Fruit fly (Drosophila melanogaster): Measurements from ENCODE around the gene CG33287.

DNA sequence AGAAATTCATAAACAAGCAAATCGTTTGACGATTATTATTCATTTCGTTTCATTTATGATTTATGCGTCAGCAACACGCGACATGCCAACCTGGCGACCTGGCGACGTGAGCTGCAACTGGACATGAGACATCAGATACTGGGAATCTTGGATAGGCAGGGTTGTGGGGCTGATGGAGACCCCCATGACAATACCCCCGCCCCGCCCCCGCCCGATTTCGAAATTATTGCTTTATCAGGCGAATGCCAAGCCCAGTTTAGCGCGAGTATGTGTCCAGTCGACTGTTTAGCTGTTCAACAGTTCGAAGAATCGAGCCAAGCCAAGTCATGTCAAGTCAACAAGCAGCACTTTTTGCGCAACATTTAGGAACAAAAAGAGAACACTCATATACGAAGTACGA, 23.5 kb downstream of the CG33287 start:
- TF ChIP-seq Pif1A (GFP tag; optimal IDR thresholded peaks at IDR 0.05): no peak
- no peak for TF ChIP-seq gl (tag; optimal IDR thresholded peaks at IDR 0.05)
- no peak for TF ChIP-seq Pif1B (GFP tag; optimal IDR thresholded peaks at IDR 0.05)
- no peak for TF ChIP-seq CG13204 (GFP tag; optimal IDR thresholded peaks at IDR 0.05)
- no peak for TF ChIP-seq CG8159 (tag; optimal IDR thresholded peaks at IDR 0.05)
- TF ChIP-seq CG10348 (GFP tag; IDR thresholded peaks at IDR 0.05): no peak
- no peak for TF ChIP-seq CG9948 (tag; optimal IDR thresholded peaks at IDR 0.05)
- TF ChIP-seq CG17806 (tag; optimal IDR thresholded peaks at IDR 0.05): no peak
- no peak for TF ChIP-seq CG4496 (GFP tag; IDR thresholded peaks at IDR 0.05)

All from whole organism, pupa.